Fruit fly (Drosophila melanogaster): ENCODE results near the gene Spag1.

The Spag1 gene

dm6 chr3R:26937423-26937822 is 10.2 kb upstream of the Spag1 start (continued):
- TF ChIP-seq Adf1 (GFP tag; IDR thresholded peaks at IDR 0.05) (no peak), ttk (GFP tag; IDR thresholded peaks at IDR 0.05) (no peak), z (GFP tag; IDR thresholded peaks at IDR 0.05) (no peak), CG6272 (GFP tag; IDR thresholded peaks at IDR 0.05) (no peak), Sry-β (GFP tag; optimal IDR thresholded peaks at IDR 0.05) (no peak), nerfin-2 (GFP tag; IDR thresholded peaks at IDR 0.05; ENCODE audit: partially characterized antibody) (no peak), Dp (GFP tag; optimal IDR thresholded peaks at IDR 0.05) (no peak), tx (GFP tag; optimal IDR thresholded peaks at IDR 0.05) (no peak), Lhr (GFP tag; optimal IDR thresholded peaks at IDR 0.05) (no peak), Xrp1 (GFP tag; IDR thresholded peaks at IDR 0.05) (no peak), CG43689 (GFP tag; IDR thresholded peaks at IDR 0.05) (no peak), CG10565 (GFP tag; optimal IDR thresholded peaks at IDR 0.05) (no peak), scrt (GFP tag; optimal IDR thresholded peaks at IDR 0.05) (peak; percentile 22), CG7745 (tag; optimal IDR thresholded peaks at IDR 0.05) (no peak), twi (tag; optimal IDR thresholded peaks at IDR 0.05) (no peak), nerfin-1 (tag; optimal IDR thresholded peaks at IDR 0.05) (peak; percentile 23), MTF-1 (GFP tag; optimal IDR thresholded peaks at IDR 0.05; ENCODE audit: borderline replicate concordance) (no peak), trh (GFP tag; optimal IDR thresholded peaks at IDR 0.05) (no peak), ftz-f1 (GFP tag; optimal IDR thresholded peaks at IDR 0.05) (no peak), HLHmδ (GFP tag; optimal IDR thresholded peaks at IDR 0.05) (no peak), Sry-δ (GFP tag; optimal IDR thresholded peaks at IDR 0.05) (no peak), knrl (GFP tag; IDR thresholded peaks at IDR 0.05; ENCODE audit: partially characterized antibody) (no peak), CG17912 (GFP tag; optimal IDR thresholded peaks at IDR 0.05) (no peak), pan (optimal IDR thresholded peaks at IDR 0.05) (no peak), pan (GFP tag; optimal IDR thresholded peaks at IDR 0.05 in 1 of 2, IDR thresholded peaks at IDR 0.05 in 1 of 2) (no peak), danr (GFP tag; IDR thresholded peaks at IDR 0.05) (no peak), CG7786 (GFP tag; optimal IDR thresholded peaks at IDR 0.05) (peak; percentile 13), tgo (GFP tag; IDR thresholded peaks at IDR 0.05) (peak; percentile 40; the same call in 2 of the 3 replicates), salm (tag; optimal IDR thresholded peaks at IDR 0.05) (no peak), chinmo (GFP tag; IDR thresholded peaks at IDR 0.05; ENCODE audit: partially characterized antibody) (no peak), org-1 (GFP tag; optimal IDR thresholded peaks at IDR 0.05) (no peak), Ssrp (tag; optimal IDR thresholded peaks at IDR 0.05) (peak; percentile 53), lilli (GFP tag; optimal IDR thresholded peaks at IDR 0.05) (peak; percentile 40), CG12942 (GFP tag; optimal IDR thresholded peaks at IDR 0.05) (peak; percentile 13), fd96Cb (tag; optimal IDR thresholded peaks at IDR 0.05) (peak; percentile 55), D19B (GFP tag; optimal IDR thresholded peaks at IDR 0.05) (peak; percentile 37), CG11398 (GFP tag; optimal IDR thresholded peaks at IDR 0.05) (no peak), Eip74EF (GFP tag; optimal IDR thresholded peaks at IDR 0.05) (peak in 1 of 2 experiments; percentile 47), Dek (tag; optimal IDR thresholded peaks at IDR 0.05) (no peak), gt (GFP tag; IDR thresholded peaks at IDR 0.05) (no peak), CG4820 (GFP tag; optimal IDR thresholded peaks at IDR 0.05) (peak; percentile 44), CG12219 (GFP tag; optimal IDR thresholded peaks at IDR 0.05) (peak; percentile 56), bigmax (GFP tag; optimal IDR thresholded peaks at IDR 0.05) (no peak), nau (GFP tag; optimal IDR thresholded peaks at IDR 0.05) (peak; percentile 33), CG12071 (GFP tag; optimal IDR thresholded peaks at IDR 0.05) (no peak), Hmr (GFP tag; optimal IDR thresholded peaks at IDR 0.05) (no peak), ab (GFP tag; optimal IDR thresholded peaks at IDR 0.05) (no peak), ham (GFP tag; IDR thresholded peaks at IDR 0.05) (no peak), gcm2 (GFP tag; optimal IDR thresholded peaks at IDR 0.05) (no peak), CG4404 (GFP tag; IDR thresholded peaks at IDR 0.05) (no peak), CG1832 (GFP tag; optimal IDR thresholded peaks at IDR 0.05) (no peak)
